Fruit fly (Drosophila melanogaster) whole organism, prepupa: Measurements from ENCODE around the gene cdm.
A peak's percentile ranks its signal among the peaks of the same experiment; 100 is the strongest.

ENCODE experiments used
- Blimp-1 ChIP-seq: fragments of 200-800 bp; sonication (Bioruptor generic); optimal IDR thresholded peaks from 3 replicates; lab custom pipeline; 2017; ENCODE audit warnings: missing biosample characterization, missing genetic modification characterization, mild to moderate bottlenecking, moderate library complexity, missing genetic modification reagents
- CG10631 ChIP-seq: fragments of 200-800 bp; sonication (Bioruptor generic); optimal IDR thresholded peaks from 2 replicates; lab custom pipeline; 2016; ENCODE audit warnings: missing biosample characterization, missing genetic modification characterization
- CG11294 ChIP-seq: fragments of 200-800 bp; sonication (Bioruptor generic); IDR thresholded peaks from 2 replicates; pipeline ENCODE4 v1.3.6; 2022; ENCODE audit warnings: missing biosample characterization, missing genetic modification characterization
- CG11762 ChIP-seq: fragments of 200-800 bp; sonication (Bioruptor generic); optimal IDR thresholded peaks from 3 replicates; lab custom pipeline; 2016; ENCODE audit warnings: missing biosample characterization, missing genetic modification characterization; ENCODE audit not compliant: insufficient read depth
- CG11902 ChIP-seq: fragments of 200-800 bp; sonication (Bioruptor generic); optimal IDR thresholded peaks from 3 replicates; lab custom pipeline; 2016; ENCODE audit warnings: missing biosample characterization, missing genetic modification characterization
- CG15336 ChIP-seq: fragments of 200-800 bp; sonication (Bioruptor generic); IDR thresholded peaks from 2 replicates; pipeline ENCODE4 v1.3.6; 2022; ENCODE audit warnings: missing biosample characterization, missing genetic modification characterization
- CG1621 ChIP-seq: fragments of 200-800 bp; sonication (Bioruptor generic); optimal IDR thresholded peaks from 3 replicates; lab custom pipeline; 2018; ENCODE audit warnings: missing biosample characterization, mild to moderate bottlenecking, missing genetic modification characterization
- CG16779 ChIP-seq: fragments of 200-800 bp; sonication (Bioruptor generic); optimal IDR thresholded peaks from 3 replicates; lab custom pipeline; 2017; ENCODE audit warnings: missing biosample characterization, mild to moderate bottlenecking, missing genetic modification characterization
- CG31627 ChIP-seq: fragments of 200-800 bp; sonication (Bioruptor generic); optimal IDR thresholded peaks from 3 replicates; lab custom pipeline; 2016; ENCODE audit warnings: missing biosample characterization, missing genetic modification characterization
- CG32006 ChIP-seq: fragments of 200-800 bp; sonication (Bioruptor generic); optimal IDR thresholded peaks from 3 replicates; lab custom pipeline; 2017; ENCODE audit warnings: missing biosample characterization, mild to moderate bottlenecking, missing genetic modification characterization
- CG34406 ChIP-seq: fragments of 200-800 bp; sonication (Bioruptor generic); optimal IDR thresholded peaks from 3 replicates; lab custom pipeline; 2016; ENCODE audit warnings: missing biosample characterization, missing genetic modification characterization
- CG3919 ChIP-seq: fragments of 200-800 bp; sonication (Bioruptor generic); optimal IDR thresholded peaks from 3 replicates; lab custom pipeline; 2016; ENCODE audit warnings: missing biosample characterization, missing genetic modification characterization
- CG4318 ChIP-seq: fragments of 200-800 bp; sonication (Bioruptor generic); optimal IDR thresholded peaks from 3 replicates; lab custom pipeline; 2017; ENCODE audit warnings: missing biosample characterization, mild to moderate bottlenecking, missing genetic modification characterization
- CG6163 ChIP-seq: fragments of 200-800 bp; sonication (Bioruptor generic); IDR thresholded peaks from 3 replicates; pipeline ENCODE4 v1.3.6; 2022; ENCODE audit warnings: missing biosample characterization, missing genetic modification characterization
- CG6276 ChIP-seq: fragments of 200-800 bp; sonication (Bioruptor generic); optimal IDR thresholded peaks from 2 replicates; lab custom pipeline; 2017; ENCODE audit warnings: missing biosample characterization, mild to moderate bottlenecking, missing genetic modification characterization
- CG6792 ChIP-seq: fragments of 200-800 bp; sonication (Bioruptor generic); optimal IDR thresholded peaks from 3 replicates; lab custom pipeline; 2016; ENCODE audit warnings: missing biosample characterization, missing genetic modification characterization
- CG6808 ChIP-seq: fragments of 200-800 bp; sonication (Bioruptor generic); optimal IDR thresholded peaks from 3 replicates; lab custom pipeline; 2017; ENCODE audit warnings: missing biosample characterization, missing genetic modification characterization, mild to moderate bottlenecking, moderate library complexity, missing genetic modification reagents
- CG6854 ChIP-seq: fragments of 200-800 bp; sonication (Bioruptor generic); optimal IDR thresholded peaks from 2 replicates; lab custom pipeline; 2017; ENCODE audit warnings: missing biosample characterization, mild to moderate bottlenecking, missing genetic modification characterization
- CG7368 ChIP-seq: fragments of 200-800 bp; sonication (Bioruptor generic); optimal IDR thresholded peaks from 3 replicates; lab custom pipeline; 2016; ENCODE audit warnings: missing biosample characterization, missing genetic modification characterization
- CG8119 ChIP-seq: fragments of 200-800 bp; sonication (Bioruptor generic); IDR thresholded peaks from 3 replicates; pipeline ENCODE4 v1.3.6; 2022; ENCODE audit warnings: missing biosample characterization, missing genetic modification characterization
- CG8319 ChIP-seq: fragments of 200-800 bp; sonication (Bioruptor generic); optimal IDR thresholded peaks from 3 replicates; lab custom pipeline; 2016; ENCODE audit warnings: missing biosample characterization, missing genetic modification characterization
- CG8632 ChIP-seq: fragments of 200-800 bp; sonication (Bioruptor generic); optimal IDR thresholded peaks from 3 replicates; lab custom pipeline; 2016; ENCODE audit warnings: missing biosample characterization, missing genetic modification characterization
- CG9139 ChIP-seq: fragments of 200-800 bp; sonication (Bioruptor generic); optimal IDR thresholded peaks from 3 replicates; lab custom pipeline; 2017; ENCODE audit warnings: missing biosample characterization, mild to moderate bottlenecking, missing genetic modification characterization
- Eip75B ChIP-seq: fragments of 200-800 bp; sonication (Bioruptor generic); optimal IDR thresholded peaks from 3 replicates; lab custom pipeline; 2016; ENCODE audit warnings: missing biosample characterization, missing genetic modification characterization
- Eip78C ChIP-seq: fragments of 200-800 bp; sonication (Bioruptor generic); peaks from one replicate; lab custom pipeline; 2016; ENCODE audit warnings: missing biosample characterization, missing genetic modification characterization
- Eip93F ChIP-seq: fragments of 200-800 bp; sonication (Bioruptor generic); optimal IDR thresholded peaks from 2 replicates; lab custom pipeline; 2016; ENCODE audit warnings: missing biosample characterization, mild to moderate bottlenecking, missing genetic modification characterization
- Ets21C ChIP-seq: fragments of 200-800 bp; sonication (Bioruptor generic); optimal IDR thresholded peaks from 3 replicates; lab custom pipeline; 2016; ENCODE audit warnings: missing biosample characterization, missing genetic modification characterization
- Ets96B ChIP-seq: fragments of 200-800 bp; optimal IDR thresholded peaks from 2 replicates; lab custom pipeline; 2019; ENCODE audit warnings: missing biosample characterization, mild to moderate bottlenecking, missing genetic modification characterization, moderate library complexity
- Gug ChIP-seq: fragments of 200-800 bp; sonication (Bioruptor generic); IDR thresholded peaks from 2 replicates; pipeline ENCODE4 v1.3.6; 2022; ENCODE audit warnings: missing biosample characterization, missing genetic modification characterization
- Hr39 ChIP-seq: fragments of 200-800 bp; sonication (Bioruptor generic); optimal IDR thresholded peaks from 2 replicates; lab custom pipeline; 2016; ENCODE audit warnings: missing biosample characterization, missing genetic modification characterization
- Lpt ChIP-seq: fragments of 200-800 bp; sonication (Bioruptor generic); optimal IDR thresholded peaks from 3 replicates; lab custom pipeline; 2016; ENCODE audit warnings: missing biosample characterization, missing genetic modification characterization
- Met ChIP-seq: fragments of 200-800 bp; sonication (Bioruptor generic); optimal IDR thresholded peaks from 3 replicates; lab custom pipeline; 2016; ENCODE audit warnings: missing biosample characterization, missing genetic modification characterization
- OdsH ChIP-seq: fragments of 200-800 bp; sonication (Bioruptor generic); optimal IDR thresholded peaks from 3 replicates; lab custom pipeline; 2016; ENCODE audit warnings: missing biosample characterization, missing genetic modification characterization
- Smox ChIP-seq: fragments of 200-800 bp; sonication (Bioruptor generic); optimal IDR thresholded peaks from 3 replicates; lab custom pipeline; 2016; ENCODE audit warnings: missing biosample characterization, missing genetic modification characterization
- Sox102F ChIP-seq: fragments of 200-800 bp; sonication (Bioruptor generic); optimal IDR thresholded peaks from 2 replicates; lab custom pipeline; 2016; ENCODE audit warnings: missing biosample characterization, mild to moderate bottlenecking, missing genetic modification characterization
- Sox14 ChIP-seq: fragments of 200-800 bp; sonication (Bioruptor generic); optimal IDR thresholded peaks from 3 replicates; lab custom pipeline; 2016; ENCODE audit warnings: missing biosample characterization, missing genetic modification characterization
- achi ChIP-seq: fragments of 200-800 bp; sonication (Bioruptor generic); optimal IDR thresholded peaks from 3 replicates; lab custom pipeline; 2016; ENCODE audit warnings: missing biosample characterization, missing genetic modification characterization
- acj6 ChIP-seq: fragments of 200-800 bp; sonication (Bioruptor generic); optimal IDR thresholded peaks from 3 replicates; lab custom pipeline; 2016; ENCODE audit warnings: missing biosample characterization, missing genetic modification characterization
- dac ChIP-seq: fragments of 200-800 bp; sonication (Bioruptor generic); optimal IDR thresholded peaks from 2 replicates; lab custom pipeline; 2017; ENCODE audit warnings: missing biosample characterization, mild to moderate bottlenecking, missing genetic modification characterization
- dsx ChIP-seq: fragments of 200-800 bp; optimal IDR thresholded peaks from 3 replicates; lab custom pipeline; 2019; ENCODE audit warnings: missing biosample characterization, mild to moderate bottlenecking, missing genetic modification characterization, moderate library complexity; ENCODE audit not compliant: poor library complexity, severe bottlenecking
- eg ChIP-seq: fragments of 200-800 bp; sonication (Bioruptor generic); IDR thresholded peaks from 3 replicates; pipeline ENCODE4 v1.3.6; 2022; ENCODE audit warnings: missing biosample characterization, missing genetic modification characterization
- fd59A ChIP-seq: fragments of 200-800 bp; sonication (Bioruptor generic); optimal IDR thresholded peaks from 2 replicates; lab custom pipeline; 2017; ENCODE audit warnings: missing biosample characterization, mild to moderate bottlenecking, missing genetic modification characterization, missing genetic modification reagents
- fd85E ChIP-seq: fragments of 200-800 bp; sonication (Bioruptor generic); optimal IDR thresholded peaks from 3 replicates; lab custom pipeline; 2016; ENCODE audit warnings: missing biosample characterization, missing genetic modification characterization
- fkh ChIP-seq: fragments of 200-800 bp; sonication (Bioruptor generic); optimal IDR thresholded peaks from 3 replicates; lab custom pipeline; 2017; ENCODE audit warnings: missing biosample characterization, mild to moderate bottlenecking, missing genetic modification characterization, moderate library complexity
- lz ChIP-seq: fragments of 200-800 bp; sonication (Bioruptor generic); optimal IDR thresholded peaks from 3 replicates; lab custom pipeline; 2016; ENCODE audit warnings: missing biosample characterization, missing genetic modification characterization
- net ChIP-seq: fragments of 200-800 bp; sonication (Bioruptor generic); optimal IDR thresholded peaks from 3 replicates; lab custom pipeline; 2016; ENCODE audit warnings: missing biosample characterization, missing genetic modification characterization
- pdm3 ChIP-seq: fragments of 200-800 bp; sonication (Bioruptor generic); optimal IDR thresholded peaks from 3 replicates; lab custom pipeline; 2016; ENCODE audit warnings: missing biosample characterization, missing genetic modification characterization
- salr ChIP-seq, 2 experiments: fragments of 200-800 bp; sonication (Bioruptor generic); optimal IDR thresholded peaks; 3 replicates each; lab custom pipeline; 2016 to 2018; ENCODE audit warnings: missing biosample characterization in 2 of 2, missing genetic modification characterization in 2 of 2, mild to moderate bottlenecking in 1 of 2
- spab ChIP-seq: fragments of 200-800 bp; sonication (Bioruptor generic); optimal IDR thresholded peaks from 2 replicates; lab custom pipeline; 2017; ENCODE audit warnings: missing biosample characterization, mild to moderate bottlenecking, missing genetic modification characterization, missing genetic modification reagents
- ss ChIP-seq, 2 experiments: fragments of 200-800 bp; sonication (Bioruptor generic); optimal IDR thresholded peaks; 2 replicates in 1 of 2; 3 replicates in 1 of 2; lab custom pipeline; 2017 to 2018; ENCODE audit warnings: mild to moderate bottlenecking in 2 of 2, missing biosample characterization in 2 of 2, missing genetic modification characterization in 2 of 2, moderate library complexity in 1 of 2
- svp ChIP-seq: fragments of 200-800 bp; sonication (Bioruptor generic); peaks from one replicate; lab custom pipeline; 2016; ENCODE audit warnings: missing biosample characterization, missing genetic modification characterization
- topi ChIP-seq: fragments of 200-800 bp; sonication (Bioruptor generic); optimal IDR thresholded peaks from 3 replicates; lab custom pipeline; 2016; ENCODE audit warnings: missing biosample characterization, missing genetic modification characterization
- vri ChIP-seq: fragments of 200-800 bp; sonication (Bioruptor generic); optimal IDR thresholded peaks from 3 replicates; lab custom pipeline; 2016; ENCODE audit warnings: missing biosample characterization, mild to moderate bottlenecking, missing genetic modification characterization

Gene cdm

DNA sequence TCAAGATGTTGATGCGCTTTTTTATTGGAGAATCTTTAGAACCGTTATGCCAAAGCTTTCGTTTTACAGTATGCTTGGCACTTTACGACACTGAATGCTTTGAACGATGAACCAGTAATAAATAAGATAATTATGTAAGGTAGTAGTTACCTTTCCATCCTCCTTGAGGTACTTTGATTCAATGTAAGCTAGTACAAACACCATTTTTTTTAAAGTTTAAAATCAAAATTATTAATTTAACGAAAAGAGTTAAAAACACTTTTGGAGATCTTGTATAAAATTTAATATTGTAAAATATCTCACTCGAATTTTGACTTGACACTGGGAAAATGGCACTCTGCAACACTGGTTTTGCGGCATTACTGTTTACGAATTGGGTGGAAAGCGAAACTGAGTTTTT, 2.1 kb upstream of the cdm start, which contains the start of the genes Arp5 and CG7208:
Gene Arp5 (plus strand): TSS at position 114 of the 400 bp plus-strand sequence.
Gene CG7208 (minus strand): TSS at position 331 of the 400 bp plus-strand sequence.
- TF ChIP-seq CG10631 (GFP tag; lab: Kevin White, UChicago) (no peak), spab (GFP tag; lab: Kevin White, UChicago) (no peak), CG8632 (GFP tag; lab: Kevin White, UChicago) (peak; percentile 39), fd85E (GFP tag; lab: Kevin White, UChicago) (peak; percentile 10), achi (GFP tag; lab: Kevin White, UChicago) (peak; percentile 79), CG34406 (GFP tag; lab: Kevin White, UChicago) (no peak), CG15336 (GFP tag; lab: Robert Waterston, UW) (no peak), CG1621 (tag; lab: Kevin White, UChicago) (no peak), lz (GFP tag; lab: Kevin White, UChicago) (peak; percentile 62), topi (GFP tag; lab: Kevin White, UChicago) (peak; percentile 73), Blimp-1 (GFP tag; lab: Kevin White, UChicago) (peak; percentile 51), Met (GFP tag; lab: Kevin White, UChicago) (no peak), CG32006 (no peak), CG9139 (GFP tag; lab: Kevin White, UChicago) (no peak), CG4318 (peak; percentile 34), CG16779 (tag; lab: Kevin White, UChicago) (no peak), Hr39 (GFP tag; lab: Kevin White, UChicago) (peak; percentile 68), CG6808 (GFP tag; lab: Kevin White, UChicago) (no peak), Lpt (GFP tag; lab: Kevin White, UChicago) (no peak), fd59A (GFP tag; lab: Kevin White, UChicago) (no peak), CG6854 (GFP tag; lab: Kevin White, UChicago) (no peak), CG6163 (no peak), OdsH (GFP tag; lab: Kevin White, UChicago) (no peak), net (GFP tag; lab: Kevin White, UChicago) (no peak), Sox102F (GFP tag; lab: Kevin White, UChicago) (no peak), acj6 (GFP tag; lab: Kevin White, UChicago) (peak; percentile 69), eg (GFP tag; lab: Robert Waterston, UW) (no peak; the same call in 2 of the 3 replicates), salr (GFP tag; optimal IDR thresholded peaks at IDR 0.05; lab: Kevin White, UChicago) (no peak), Ets21C (GFP tag; lab: Kevin White, UChicago) (peak; percentile 50), svp (GFP tag; lab: Kevin White, UChicago) (no peak), vri (no peak), pdm3 (GFP tag; lab: Kevin White, UChicago) (peak; percentile 76), CG8119 (GFP tag; lab: Robert Waterston, UW) (no peak; the same call in 2 of the 3 replicates), CG31627 (peak; percentile 71), CG8319 (peak; percentile 51), CG11762 (GFP tag; lab: Kevin White, UChicago) (peak; percentile 36), Sox14 (peak; percentile 69), Smox (GFP tag; lab: Kevin White, UChicago) (no peak), dsx (no peak), Gug (GFP tag; lab: Robert Waterston, UW) (peak; percentile 42; the same call in 1 of the 2 replicates), CG6276 (GFP tag; lab: Kevin White, UChicago) (no peak), dac (GFP tag; lab: Kevin White, UChicago) (no peak), CG7368 (GFP tag; lab: Kevin White, UChicago) (no peak), Eip75B (no peak), Eip93F (GFP tag; lab: Kevin White, UChicago) (no peak), Eip78C (GFP tag; lab: Kevin White, UChicago) (peak; percentile 91), Ets96B (tag; lab: Kevin White, UChicago) (peak; percentile 30), fkh (GFP tag; lab: Kevin White, UChicago) (no peak), ss (GFP tag; optimal IDR thresholded peaks at IDR 0.05; lab: Kevin White, UChicago) (no peak), CG6792 (GFP tag; lab: Kevin White, UChicago) (no peak), CG11294 (GFP tag; lab: Robert Waterston, UW) (no peak), CG11902 (GFP tag; lab: Kevin White, UChicago) (peak; percentile 14), CG3919 (GFP tag; lab: Kevin White, UChicago) (no peak)
